Worm (Caenorhabditis elegans) whole organism, L1 larva: ENCODE results near the gene elli-1.

ENCODE experiments used
- ceh-63 ChIP-seq: fragments of 200-800 bp; sonication (Bioruptor generic); optimal IDR thresholded peaks from 2 replicates; lab custom pipeline; 2018; ENCODE audit warnings: mild to moderate bottlenecking, missing genetic modification characterization, missing compliant biosample characterization
- egl-13 ChIP-seq: sonication (generic microtip); optimal IDR thresholded peaks from 2 replicates; lab custom pipeline; 2016; ENCODE audit warnings: missing genotype, missing genetic modification reagents, missing genetic modification characterization, missing compliant biosample characterization
- egl-27 ChIP-seq, 2 experiments: fragments of 150-350 bp in 1 of 2; sonication (generic microtip); optimal IDR thresholded peaks; 3 replicates each; lab custom pipeline; 2017 to 2018; ENCODE audit warnings: missing biosample characterization in 2 of 2, missing genetic modification characterization in 2 of 2, missing genetic modification reagents in 2 of 2
- fkh-10 ChIP-seq: sonication (generic microtip); optimal IDR thresholded peaks from 2 replicates; lab custom pipeline; 2017; ENCODE audit warnings: missing biosample characterization, missing genetic modification reagents, missing genetic modification characterization
- grh-1 ChIP-seq: fragments of 200-800 bp; sonication (Bioruptor generic); IDR thresholded peaks from 2 replicates; pipeline ENCODE4 v1.3.6; 2022; ENCODE audit warnings: missing genetic modification reagents, missing genetic modification characterization, missing compliant biosample characterization
- irx-1 ChIP-seq: sonication (generic microtip); optimal IDR thresholded peaks from 2 replicates; lab custom pipeline; 2016; ENCODE audit warnings: missing genetic modification characterization, missing compliant biosample characterization
- mdl-1 ChIP-seq, 2 experiments: fragments of 150-350 bp; optimal IDR thresholded peaks; 2 replicates each; lab custom pipeline; 2014 to 2017; ENCODE audit warnings: missing biosample characterization in 2 of 2, missing genetic modification characterization in 2 of 2, inconsistent platforms in 1 of 2
- nhr-12 ChIP-seq: sonication (generic microtip); optimal IDR thresholded peaks from 2 replicates; lab custom pipeline; 2017; ENCODE audit warnings: missing biosample characterization, missing genetic modification characterization
- nhr-237 ChIP-seq: fragments of 150-350 bp; optimal IDR thresholded peaks from 2 replicates; lab custom pipeline; 2014; ENCODE audit warnings: missing biosample characterization, missing genetic modification characterization
- nhr-76 ChIP-seq: sonication (generic microtip); optimal IDR thresholded peaks from 2 replicates; lab custom pipeline; 2017; ENCODE audit warnings: missing biosample characterization, missing genetic modification characterization
- sox-4 ChIP-seq: sonication (generic microtip); optimal IDR thresholded peaks from 2 replicates; lab custom pipeline; 2016; ENCODE audit warnings: missing genetic modification characterization, missing compliant biosample characterization
- unc-98 ChIP-seq: fragments of 200-800 bp; sonication (Bioruptor generic); IDR thresholded peaks from 2 replicates; pipeline ENCODE4 v1.3.6; 2022; ENCODE audit warnings: missing genetic modification characterization, missing compliant biosample characterization
- ztf-11 ChIP-seq, 2 experiments: sonication (generic microtip); optimal IDR thresholded peaks; 2 replicates each; lab custom pipeline; 2016 to 2017; ENCODE audit warnings: missing genetic modification characterization in 2 of 2, missing biosample characterization in 1 of 2, missing compliant biosample characterization in 1 of 2

DNA sequence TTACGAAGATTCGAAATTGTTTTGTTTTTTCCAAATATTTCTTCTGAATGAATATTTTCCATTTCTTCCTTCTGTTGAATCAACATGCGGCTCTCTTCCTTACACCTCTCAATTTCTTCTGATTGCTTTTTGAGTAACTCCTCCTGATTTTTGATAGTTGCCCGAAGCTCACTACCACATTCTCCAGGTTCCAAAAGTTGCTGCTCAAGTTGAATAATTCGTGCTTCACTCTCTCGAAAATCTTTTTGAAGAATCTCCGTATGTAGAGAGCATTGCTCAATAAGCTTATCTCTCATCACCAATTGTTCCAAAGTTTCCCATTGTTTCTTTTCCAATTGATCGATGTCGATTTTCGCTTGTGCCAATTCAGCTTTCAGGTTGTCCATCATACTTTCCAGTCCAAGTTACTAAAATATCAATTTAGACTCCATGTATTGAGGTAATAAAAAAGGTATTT, 18.2 kb upstream of the elli-1 start, which contains the start of gene F20C5.6:
- TF ChIP-seq nhr-237: no peak
- TF ChIP-seq mdl-1 (tag; optimal IDR thresholded peaks at IDR 0.05; lab: Kevin White, UChicago): no peak
- no peak for TF ChIP-seq unc-98 (GFP tag; lab: Robert Waterston, UW)
- no peak for TF ChIP-seq egl-13 (tag; lab: Kevin White, UChicago)
- no peak for TF ChIP-seq nhr-76 (tag; lab: Kevin White, UChicago)
- no peak for TF ChIP-seq grh-1 (GFP tag; lab: Robert Waterston, UW)
- TF ChIP-seq ceh-63: no peak
- no peak for TF ChIP-seq irx-1 (tag; lab: Kevin White, UChicago)
- TF ChIP-seq fkh-10 (GFP tag; lab: Kevin White, UChicago): no peak
- TF ChIP-seq egl-27 (tag; optimal IDR thresholded peaks at IDR 0.05; lab: Kevin White, UChicago): no peak
- TF ChIP-seq nhr-12 (tag; lab: Kevin White, UChicago): no peak
- TF ChIP-seq sox-4 (tag; lab: Kevin White, UChicago): no peak
- no peak for TF ChIP-seq ztf-11 (tag; optimal IDR thresholded peaks at IDR 0.05; lab: Kevin White, UChicago)
